Fruit fly (Drosophila melanogaster) whole organism, larva: ENCODE data around the gene CG9643.

Experiments used
- noc ChIP-seq: fragments of 200-800 bp; sonication (Bioruptor generic); optimal IDR thresholded peaks from 3 replicates; lab custom pipeline; 2019; ENCODE audit warnings: missing biosample characterization, mild to moderate bottlenecking, missing genetic modification characterization, moderate library complexity

CG9643 gene

dm6 chr2L:2979091-2979490 is at the start of gene CG9643:
Gene CG9643 (minus strand): TSS chr2L:2979288.
- no peak for TF ChIP-seq noc

dm6 chr2L:3022986-3023385 is 43.9 kb upstream of the CG9643 start, which contains the start of the genes alpha4GT1 and Prp40:
Gene alpha4GT1 (minus strand): TSS chr2L:3023141.
Gene Prp40 (plus strand): TSS chr2L:3023226.
- TF ChIP-seq noc, result no peak

dm6 chr2L:3018212-3018611 is 39.1 kb upstream of the CG9643 start, which contains the start of the genes CG17224 and CG17264:
Gene CG17224 (minus strand): TSS chr2L:3018308.
Gene CG17264 (plus strand): TSS chr2L:3018508.
- no peak for TF ChIP-seq noc

DNA sequence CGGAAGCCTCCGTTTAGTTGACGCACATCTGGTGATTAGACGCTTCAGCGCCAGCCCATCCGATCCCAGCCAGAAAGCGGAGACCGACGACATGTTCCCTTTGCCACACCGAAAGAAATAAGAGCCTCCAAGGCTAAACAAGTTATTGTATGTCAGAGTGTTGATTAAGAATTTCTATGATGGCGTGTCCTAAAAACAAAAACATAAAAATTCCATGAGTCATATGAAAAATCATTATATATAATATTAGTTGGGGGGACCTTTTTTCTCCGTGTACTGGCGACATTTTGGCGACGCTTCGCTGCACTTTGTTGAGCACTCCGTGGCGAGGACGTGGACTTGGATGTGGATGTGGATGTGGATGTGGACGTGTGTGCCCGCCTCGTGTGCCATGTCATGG is 33.7 kb upstream of the CG9643 start:
- TF ChIP-seq noc, result no peak

DNA sequence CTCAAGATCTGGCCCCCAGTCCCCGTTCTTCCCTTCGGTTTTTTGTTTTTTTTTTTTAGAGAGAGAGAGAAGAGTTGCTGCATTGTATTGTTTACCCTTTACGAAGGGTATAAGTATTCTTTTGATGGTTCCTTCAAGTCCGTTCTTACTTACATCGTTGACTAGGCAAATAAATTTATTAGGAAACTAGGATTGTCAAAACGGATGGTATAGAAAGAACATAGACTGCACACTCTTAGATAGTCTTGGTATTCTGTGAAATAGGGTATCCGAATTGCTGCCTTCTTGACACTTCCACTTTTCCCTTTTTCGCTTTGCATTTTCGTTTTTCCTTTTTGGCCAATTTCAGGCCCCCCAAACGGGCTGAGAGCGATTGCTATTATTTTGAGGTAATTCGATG is 32.4 kb upstream of the CG9643 start:
- TF ChIP-seq noc, result no peak

DNA sequence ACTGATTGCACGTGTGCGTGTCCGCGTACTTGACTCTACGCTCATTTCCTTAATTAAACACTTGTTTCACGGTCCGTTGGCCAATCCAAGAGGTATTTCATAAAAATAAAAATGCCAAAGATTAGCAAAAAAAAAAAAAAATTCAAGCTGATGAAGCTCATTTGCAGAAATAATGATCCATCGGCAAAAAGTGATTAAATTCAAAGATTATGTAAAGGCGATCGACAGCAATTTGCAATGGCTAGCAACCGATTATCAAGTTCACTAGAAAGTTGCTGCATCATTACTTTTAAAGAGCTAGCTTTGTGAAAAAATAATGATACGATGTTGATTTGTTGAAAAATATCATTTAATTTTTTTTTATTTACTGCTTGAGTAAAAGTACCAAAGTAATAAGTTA is 30.4 kb upstream of the CG9643 start:
- no peak for TF ChIP-seq noc

DNA sequence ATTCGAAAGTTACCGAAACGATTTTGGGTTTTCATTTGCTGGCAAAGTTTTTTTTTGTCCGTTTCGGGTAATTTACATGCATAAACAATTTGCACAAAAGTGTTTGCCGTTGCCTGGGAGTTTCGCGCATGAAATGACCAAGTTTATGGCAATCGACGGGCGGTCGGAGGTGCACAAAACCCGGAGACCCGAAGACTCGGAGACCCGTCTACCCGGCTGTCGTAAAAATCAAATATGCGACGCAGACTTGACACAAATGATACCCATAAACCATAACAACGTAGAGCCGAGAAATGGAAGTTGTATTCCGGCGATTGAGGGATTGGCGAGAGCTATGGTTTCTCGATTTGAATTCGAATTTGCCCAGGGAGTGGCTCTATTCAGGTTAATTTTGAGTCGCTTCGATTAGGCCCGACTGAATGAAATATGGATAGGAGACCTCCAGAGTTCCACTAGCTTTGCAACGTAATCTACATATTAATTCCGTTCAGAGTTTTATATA is 27.9 kb upstream of the CG9643 start:
- TF ChIP-seq noc, result no peak

DNA sequence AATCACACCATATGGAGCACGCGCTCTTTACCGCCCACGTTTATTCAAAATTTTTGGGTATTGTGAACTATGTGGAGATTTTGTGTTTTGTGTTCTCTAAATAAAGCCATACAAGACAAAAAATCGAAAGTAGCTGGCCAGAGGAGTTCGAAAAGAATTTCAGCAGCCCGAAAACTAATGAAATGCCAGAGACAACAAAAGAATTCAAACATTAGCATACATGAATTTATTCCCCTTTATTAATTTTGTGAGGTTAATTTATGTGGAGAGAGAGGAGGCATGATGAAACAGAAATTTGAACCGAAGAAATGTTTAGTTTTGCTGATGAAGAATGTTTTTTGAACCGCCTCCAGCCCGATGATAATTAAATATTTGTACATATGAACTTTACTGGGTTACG is 27.1 kb upstream of the CG9643 start:
- TF ChIP-seq noc, result no peak

dm6 chr2L:3005483-3005882 is 26.4 kb upstream of the CG9643 start:
- TF ChIP-seq noc, result no peak

dm6 chr2L:3004601-3005000 is 25.5 kb upstream of the CG9643 start:
- no peak for TF ChIP-seq noc

DNA sequence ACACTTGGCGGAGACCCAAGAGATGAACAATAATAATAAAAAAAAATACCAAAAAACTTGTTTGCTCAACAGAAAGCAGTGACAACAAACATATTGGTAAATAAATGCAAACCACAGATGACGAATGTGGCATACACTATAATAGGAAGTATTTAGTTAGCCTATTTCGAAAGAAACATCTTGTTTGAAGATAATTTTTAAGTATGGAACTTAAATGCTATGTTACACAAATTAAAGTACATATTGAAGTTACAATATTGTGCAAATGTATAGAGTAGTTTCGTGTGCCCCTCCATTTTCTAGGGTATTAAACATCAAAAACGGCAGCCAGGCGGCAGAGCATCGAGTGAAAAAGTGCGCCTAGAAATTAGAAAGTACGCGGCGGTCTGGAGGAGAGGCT is 24.3 kb upstream of the CG9643 start:
- no peak for TF ChIP-seq noc

dm6 chr2L:3001953-3002352 is 22.9 kb upstream of the CG9643 start:
- TF ChIP-seq noc, result no peak

DNA sequence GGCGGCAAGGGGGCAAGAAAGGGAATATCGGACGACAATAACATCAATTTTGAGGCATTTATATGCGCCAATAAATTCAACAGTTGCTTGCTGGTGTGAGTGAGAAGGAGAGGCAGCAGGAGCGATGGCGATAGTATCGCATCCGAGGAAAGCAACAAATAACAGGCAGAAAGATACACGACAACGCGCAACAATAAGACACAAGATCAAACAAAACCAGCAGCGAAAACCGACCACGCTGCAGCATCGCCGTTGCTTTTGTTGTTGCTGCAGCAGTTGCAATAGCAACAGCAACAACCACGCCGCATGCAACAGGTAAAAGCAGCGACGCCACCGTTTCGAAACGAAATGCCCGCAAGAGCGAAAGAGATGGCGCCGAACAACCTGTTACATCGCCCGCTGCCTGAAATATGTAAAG is 21.4 kb upstream of the CG9643 start:
- TF ChIP-seq noc, result no peak

DNA sequence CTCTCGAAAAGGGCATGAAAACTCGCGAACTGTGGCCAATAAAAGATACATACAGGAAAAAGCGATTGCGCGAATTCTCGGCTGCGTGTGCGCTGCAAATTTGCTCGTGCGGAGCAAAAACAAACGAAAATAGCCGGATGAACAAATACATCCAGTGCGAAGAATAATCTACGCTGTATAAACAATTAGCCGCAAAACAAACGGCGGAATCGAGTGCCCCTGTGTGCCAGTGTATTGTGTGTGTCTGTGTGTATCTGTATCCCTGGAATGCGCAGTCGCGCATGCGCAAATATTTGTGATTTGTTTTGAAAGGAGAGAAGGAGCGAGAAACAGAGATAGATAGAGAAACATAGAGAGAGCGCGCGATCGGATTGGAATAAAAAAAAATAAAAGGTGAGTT is 20.5 kb upstream of the CG9643 start:
- no peak for TF ChIP-seq noc

dm6 chr2L:2999113-2999512 is 20.0 kb upstream of the CG9643 start, which contains the start of gene Ccdc85:
Gene Ccdc85 (plus strand): TSS chr2L:2999286.
- TF ChIP-seq noc, result no peak

DNA sequence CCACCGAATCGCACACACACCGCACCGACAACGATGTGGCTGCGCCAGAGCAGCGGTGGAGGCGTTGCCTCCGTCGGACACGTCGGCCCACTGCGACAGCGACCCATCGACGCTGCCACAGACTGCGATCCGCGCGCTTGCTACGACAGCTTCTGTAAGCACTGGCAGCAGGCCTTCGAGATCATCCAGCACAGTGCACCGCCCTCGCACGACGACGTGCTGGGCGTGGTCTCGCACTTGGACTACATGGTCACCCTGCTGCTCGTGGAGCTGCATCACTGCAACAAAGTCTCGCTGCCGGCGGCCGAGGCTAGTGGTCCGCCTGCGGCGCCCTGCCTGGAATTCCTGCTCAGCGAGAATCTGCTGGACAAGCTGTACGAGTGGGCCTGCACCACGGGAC is 14.6 kb upstream of the CG9643 start:
- no peak for TF ChIP-seq noc

- TF ChIP-seq noc, result no peak
Measured at dm6 chr2L:2993236-2993635, 14.1 kb upstream of the CG9643 start.

DNA sequence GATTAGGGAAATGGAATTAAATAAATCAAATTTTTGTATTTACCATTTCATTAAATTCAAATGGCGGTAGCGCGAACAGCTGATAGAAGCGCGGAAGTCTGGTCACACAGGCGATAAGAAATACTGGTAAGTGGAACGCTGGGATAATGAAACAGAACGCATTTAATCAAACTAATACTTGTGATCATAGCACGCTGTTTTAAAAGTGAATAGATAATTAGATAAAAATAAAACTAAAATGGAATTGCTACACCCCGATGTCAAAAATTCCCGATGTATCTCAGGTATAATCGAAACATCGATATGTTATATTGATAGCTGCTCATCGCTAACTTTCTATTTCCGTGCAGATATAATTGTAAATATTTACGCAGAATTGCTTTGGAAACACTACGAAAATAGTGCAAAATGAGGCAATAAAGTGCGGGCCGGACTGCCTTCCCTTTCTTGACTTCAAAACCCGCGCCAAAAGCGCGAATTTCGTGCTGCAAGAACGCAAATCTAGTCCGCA is 13.6 kb upstream of the CG9643 start, which contains the start of the genes okr and CG3558:
Gene okr, minus strand, starts transcription at position 96 of the 511 bp plus-strand sequence.
Gene CG3558, plus strand, starts transcription at position 207 of the 511 bp plus-strand sequence.
- TF ChIP-seq noc, result no peak
